Fruit fly (Drosophila melanogaster): Measurements from ENCODE around the gene CG44198.

Gene CG44198

dm6 chr2L:13072747-13073355 lies 46.1 kb downstream of the CG44198 start (continued):
- TF ChIP-seq Aef1 (GFP tag; IDR thresholded peaks at IDR 0.05) (peak; percentile 15; the same call in 1 of the 3 replicates), run (tag; optimal IDR thresholded peaks at IDR 0.05) (no peak), CG13424 (tag; optimal IDR thresholded peaks at IDR 0.05) (peak; percentile 10), Ets97D (GFP tag; optimal IDR thresholded peaks at IDR 0.05) (no peak), CG4820 (GFP tag; optimal IDR thresholded peaks at IDR 0.05) (no peak), CG12104 (GFP tag; optimal IDR thresholded peaks at IDR 0.05) (no peak), CG9215 (GFP tag; IDR thresholded peaks at IDR 0.05) (no peak), crc (GFP tag; optimal IDR thresholded peaks at IDR 0.05) (no peak), kni (GFP tag; optimal IDR thresholded peaks at IDR 0.05) (no peak), CG15073 (GFP tag; optimal IDR thresholded peaks at IDR 0.05) (no peak), rib (GFP tag; IDR thresholded peaks at IDR 0.05) (no peak), CG4854 (GFP tag; optimal IDR thresholded peaks at IDR 0.05) (no peak), CG11398 (GFP tag; optimal IDR thresholded peaks at IDR 0.05) (no peak), CTCF (GFP tag; optimal IDR thresholded peaks at IDR 0.05) (no peak), nerfin-1 (tag; optimal IDR thresholded peaks at IDR 0.05) (no peak), Sin3A (optimal IDR thresholded peaks at IDR 0.05) (no peak), CG11723 (GFP tag; optimal IDR thresholded peaks at IDR 0.05) (no peak), al (GFP tag; IDR thresholded peaks at IDR 0.05) (no peak), CG7963 (GFP tag; IDR thresholded peaks at IDR 0.05; ENCODE audit: partially characterized antibody) (no peak), inv (GFP tag; IDR thresholded peaks at IDR 0.05; ENCODE audit: partially characterized antibody) (no peak), CG34224 (GFP tag; IDR thresholded peaks at IDR 0.05; ENCODE audit: partially characterized antibody) (no peak), CG16815 (GFP tag; optimal IDR thresholded peaks at IDR 0.05) (no peak), gem (tag; optimal IDR thresholded peaks at IDR 0.05) (peak; percentile 38), CG10366 (GFP tag; IDR thresholded peaks at IDR 0.05) (no peak; the same call in 1 of the 2 replicates), CG4424 (GFP tag; optimal IDR thresholded peaks at IDR 0.05) (no peak), CG11504 (tag; optimal IDR thresholded peaks at IDR 0.05) (peak; percentile 57), tap (tag; optimal IDR thresholded peaks at IDR 0.05) (no peak), exex (tag; optimal IDR thresholded peaks at IDR 0.05) (no peak), CG9437 (GFP tag; optimal IDR thresholded peaks at IDR 0.05) (no peak), CG7839 (tag; optimal IDR thresholded peaks at IDR 0.05) (peak; percentile 29), phol (tag; optimal IDR thresholded peaks at IDR 0.05) (peak; percentile 11), Camta (GFP tag; optimal IDR thresholded peaks at IDR 0.05) (no peak), CG8290 (GFP tag; optimal IDR thresholded peaks at IDR 0.05) (no peak), CG8290 (tag; optimal IDR thresholded peaks at IDR 0.05) (peak in 1 of 2 experiments; percentile 12), chif (GFP tag; optimal IDR thresholded peaks at IDR 0.05) (peak in 1 of 2 experiments; percentile 8), Optix (GFP tag; IDR thresholded peaks at IDR 0.05) (no peak), nmo (GFP tag; optimal IDR thresholded peaks at IDR 0.05) (peak; percentile 29), maf-S (GFP tag; optimal IDR thresholded peaks at IDR 0.05) (no peak), Med (GFP tag) (no peak), Stat92E (GFP tag; optimal IDR thresholded peaks at IDR 0.05) (no peak), CG8359 (GFP tag; optimal IDR thresholded peaks at IDR 0.05; ENCODE audit: borderline replicate concordance) (no peak), CG10979 (tag; optimal IDR thresholded peaks at IDR 0.05) (no peak), fd3F (GFP tag; optimal IDR thresholded peaks at IDR 0.05) (peak; percentile 15), CG6765 (GFP tag; optimal IDR thresholded peaks at IDR 0.05) (no peak), Doc3 (GFP tag; IDR thresholded peaks at IDR 0.05; ENCODE audit: partially characterized antibody) (no peak), repo (GFP tag; optimal IDR thresholded peaks at IDR 0.05) (no peak), CG7786 (GFP tag; optimal IDR thresholded peaks at IDR 0.05) (no peak), pnt (GFP tag; optimal IDR thresholded peaks at IDR 0.05) (no peak), D19A (tag; optimal IDR thresholded peaks at IDR 0.05) (peak; percentile 75), Opbp (GFP tag; IDR thresholded peaks at IDR 0.05; ENCODE audit: partially characterized antibody) (no peak)
